Fruit fly (Drosophila melanogaster) whole organism, adult: ENCODE measurements around the gene CG31915.
A peak's percentile ranks its signal among the peaks of the same experiment; 100 is the strongest.

Experiments
- CG11617 ChIP-seq: fragments of 200-800 bp; sonication (Bioruptor generic); optimal IDR thresholded peaks from 2 replicates; lab custom pipeline; 2017; ENCODE audit warnings: mild to moderate bottlenecking, missing biosample characterization, missing genetic modification reagents, missing genetic modification characterization
- CG12768 ChIP-seq: fragments of 200-800 bp; sonication (Bioruptor generic); optimal IDR thresholded peaks from 2 replicates; lab custom pipeline; 2017; ENCODE audit warnings: missing biosample characterization, missing genetic modification characterization, mild to moderate bottlenecking, moderate library complexity, missing genetic modification reagents
- CG14711 ChIP-seq: fragments of 200-800 bp; sonication (Bioruptor generic); optimal IDR thresholded peaks from 2 replicates; lab custom pipeline; 2018; ENCODE audit warnings: missing biosample characterization, mild to moderate bottlenecking, missing genetic modification characterization, moderate library complexity
- CG1620 ChIP-seq: fragments of 200-800 bp; sonication (Bioruptor generic); optimal IDR thresholded peaks from 2 replicates; lab custom pipeline; 2016; ENCODE audit warnings: missing biosample characterization, missing genetic modification characterization
- CG33017 ChIP-seq: fragments of 200-800 bp; sonication (Bioruptor generic); optimal IDR thresholded peaks from 2 replicates; lab custom pipeline; 2018; ENCODE audit warnings: missing biosample characterization, mild to moderate bottlenecking, missing genetic modification characterization, moderate library complexity
- CG5204 ChIP-seq: fragments of 200-800 bp; sonication (Bioruptor generic); optimal IDR thresholded peaks from 2 replicates; lab custom pipeline; 2016; ENCODE audit warnings: missing biosample characterization, missing genetic modification characterization
- CG7045 ChIP-seq: fragments of 200-800 bp; sonication (Bioruptor generic); optimal IDR thresholded peaks from 2 replicates; lab custom pipeline; 2017; ENCODE audit warnings: missing biosample characterization, mild to moderate bottlenecking, missing genetic modification characterization
- CG7101 ChIP-seq: fragments of 200-800 bp; sonication (Bioruptor generic); optimal IDR thresholded peaks from 2 replicates; lab custom pipeline; 2018; ENCODE audit warnings: missing biosample characterization, mild to moderate bottlenecking, missing genetic modification characterization, moderate library complexity
- Clk ChIP-seq: fragments of 200-800 bp; sonication (Bioruptor generic); optimal IDR thresholded peaks from 2 replicates; lab custom pipeline; 2017; ENCODE audit warnings: missing biosample characterization, missing genetic modification characterization
- Crg-1 ChIP-seq: fragments of 200-800 bp; sonication (Bioruptor generic); optimal IDR thresholded peaks from 2 replicates; lab custom pipeline; 2016; ENCODE audit warnings: missing biosample characterization, missing genetic modification characterization
- Hr96 ChIP-seq: fragments of 200-800 bp; sonication (Bioruptor generic); optimal IDR thresholded peaks from 2 replicates; lab custom pipeline; 2016; ENCODE audit warnings: missing biosample characterization, missing genetic modification characterization
- Mnt ChIP-seq: fragments of 200-800 bp; sonication (Bioruptor generic); optimal IDR thresholded peaks from 2 replicates; lab custom pipeline; 2016; ENCODE audit warnings: missing biosample characterization, mild to moderate bottlenecking, missing genetic modification characterization
- bab1 ChIP-seq: fragments of 200-800 bp; sonication (Bioruptor generic); optimal IDR thresholded peaks from 3 replicates; lab custom pipeline; 2019; ENCODE audit warnings: missing biosample characterization, mild to moderate bottlenecking, missing genetic modification characterization, moderate library complexity
- cic ChIP-seq: fragments of 200-800 bp; sonication (Bioruptor generic); optimal IDR thresholded peaks from 2 replicates; lab custom pipeline; 2017; ENCODE audit warnings: missing biosample characterization, mild to moderate bottlenecking, missing genetic modification characterization, moderate library complexity
- cnc ChIP-seq, 2 experiments: fragments of >200 bp; optimal IDR thresholded peaks; 2 replicates each; lab custom pipeline; 2017
- kay ChIP-seq: fragments of 200-800 bp; sonication (Bioruptor generic); peaks from one replicate; lab custom pipeline; 2016; ENCODE audit warnings: missing biosample characterization, missing genetic modification characterization, borderline replicate concordance
- ovo ChIP-seq: fragments of 200-800 bp; sonication (Bioruptor generic); optimal IDR thresholded peaks from 2 replicates; lab custom pipeline; 2016; ENCODE audit warnings: missing biosample characterization, missing genetic modification characterization
- pad ChIP-seq: fragments of 200-800 bp; sonication (Bioruptor generic); optimal IDR thresholded peaks from 3 replicates; lab custom pipeline; 2017; ENCODE audit warnings: missing biosample characterization, missing genetic modification characterization, mild to moderate bottlenecking, moderate library complexity, missing genetic modification reagents
- tj ChIP-seq: fragments of 200-800 bp; sonication (Bioruptor generic); optimal IDR thresholded peaks from 3 replicates; lab custom pipeline; 2017; ENCODE audit warnings: missing biosample characterization, mild to moderate bottlenecking, missing genetic modification characterization, moderate library complexity
- toe ChIP-seq: fragments of 200-800 bp; sonication (Bioruptor generic); optimal IDR thresholded peaks from 2 replicates; lab custom pipeline; 2016; ENCODE audit warnings: missing biosample characterization, missing genetic modification characterization

The CG31915 gene

dm6 chr2L:5525723-5526122, 2.2 kb upstream of the CG31915 start, which contains the start of gene Cap-D3:
Gene Cap-D3 (plus strand): TSS chr2L:5525905.
- TF ChIP-seq bab1 (GFP tag; lab: Kevin White, UChicago) (peak; percentile 6), CG14711 (tag; lab: Kevin White, UChicago) (no peak)

DNA sequence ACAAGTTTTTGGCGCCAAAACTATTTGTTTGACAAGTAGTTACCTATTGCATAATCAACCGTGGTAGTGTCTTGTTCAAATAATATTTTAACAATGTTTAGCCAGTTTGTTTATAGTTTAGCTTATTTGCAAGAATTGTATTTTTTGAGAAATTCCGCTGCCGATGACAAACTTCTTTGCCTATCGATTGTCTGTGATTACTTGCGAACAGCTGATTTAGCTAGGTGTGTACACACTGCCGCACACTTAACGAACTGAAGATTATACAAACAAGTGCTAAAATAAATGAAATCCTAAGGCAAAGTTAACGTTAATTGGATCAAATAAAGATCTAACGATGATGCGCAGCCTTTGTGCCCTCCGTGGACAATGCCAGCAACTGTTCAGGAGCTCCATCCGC, 1.2 kb upstream of the CG31915 start, which contains the start of gene Cox11:
Gene Cox11, plus strand, starts transcription at position 220 of the 400 bp plus-strand sequence.
- TF ChIP-seq Crg-1 (GFP tag; lab: Kevin White, UChicago) (no peak), kay (GFP tag; lab: Kevin White, UChicago) (no peak), CG5204 (GFP tag; lab: Kevin White, UChicago) (no peak), Hr96 (GFP tag; lab: Kevin White, UChicago) (no peak), CG12768 (GFP tag; lab: Kevin White, UChicago) (no peak), toe (GFP tag; lab: Kevin White, UChicago) (no peak), pad (GFP tag; lab: Kevin White, UChicago) (no peak), CG11617 (GFP tag; lab: Kevin White, UChicago) (no peak), tj (no peak), Mnt (GFP tag; lab: Kevin White, UChicago) (no peak), CG7101 (tag; lab: Kevin White, UChicago) (no peak), ovo (GFP tag; lab: Kevin White, UChicago) (no peak), CG14711 (tag; lab: Kevin White, UChicago) (no peak)

dm6 chr2L:5532061-5532460, 4.1 kb downstream of the CG31915 start, which contains the start of gene Coq6:
Gene Coq6 (minus strand): TSS chr2L:5532223.
- TF ChIP-seq bab1 (GFP tag; lab: Kevin White, UChicago), result no peak
- no peak for TF ChIP-seq cnc (optimal IDR thresholded peaks at IDR 0.05; lab: Kevin White, UChicago)
- no peak for TF ChIP-seq Clk (GFP tag; lab: Kevin White, UChicago)
- no peak for TF ChIP-seq CG12768 (GFP tag; lab: Kevin White, UChicago)
- no peak for TF ChIP-seq CG14711 (tag; lab: Kevin White, UChicago)
- no peak for TF ChIP-seq kay (GFP tag; lab: Kevin White, UChicago)
- no peak for TF ChIP-seq CG7045
- TF ChIP-seq CG5204 (GFP tag; lab: Kevin White, UChicago), result no peak

DNA sequence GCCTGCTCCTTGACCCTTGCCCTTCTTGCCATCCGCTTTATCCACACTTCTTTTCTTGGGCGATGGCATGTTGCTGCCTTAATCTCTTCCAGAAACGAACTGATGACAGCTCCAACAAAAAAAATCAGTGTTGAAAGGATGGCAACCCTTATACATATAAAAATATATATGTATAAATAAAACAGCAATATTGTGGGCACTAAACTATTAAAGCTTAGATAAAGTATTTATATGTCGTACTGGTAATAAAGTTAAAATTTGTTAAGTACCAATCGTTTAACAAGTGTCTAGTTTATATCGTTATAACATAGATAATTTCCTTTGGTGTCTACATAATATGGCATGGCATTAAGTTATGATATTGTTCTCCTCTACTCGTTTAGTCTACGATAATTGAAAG, 8.7 kb downstream of the CG31915 start, which contains the start of gene tomb:
Gene tomb, minus strand, starts transcription at position 101 of the 400 bp plus-strand sequence.
- TF ChIP-seq pad (GFP tag; lab: Kevin White, UChicago) (no peak), CG7045 (no peak), kay (GFP tag; lab: Kevin White, UChicago) (no peak), bab1 (GFP tag; lab: Kevin White, UChicago) (no peak), CG1620 (GFP tag; lab: Kevin White, UChicago) (no peak), CG14711 (tag; lab: Kevin White, UChicago) (no peak), cic (GFP tag; lab: Kevin White, UChicago) (no peak), CG7101 (tag; lab: Kevin White, UChicago) (no peak)

DNA sequence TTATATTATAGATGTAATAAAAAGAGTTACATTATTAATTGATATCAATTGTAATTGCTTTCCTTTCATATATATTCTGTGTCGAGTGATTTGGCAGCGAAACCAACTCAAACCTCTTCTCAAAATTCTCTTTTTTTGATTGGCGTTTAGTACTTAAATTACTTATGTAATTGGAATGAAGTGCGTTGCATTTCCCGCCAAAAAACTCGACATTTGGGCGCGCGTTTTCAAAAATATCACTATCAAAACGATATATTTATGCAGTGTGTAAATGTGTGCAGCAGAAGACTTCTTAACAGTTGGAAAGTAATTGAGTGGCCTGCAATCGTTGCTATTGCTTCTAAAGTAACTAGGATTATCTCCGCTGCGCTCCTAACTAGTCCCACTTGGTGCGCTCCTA, 9.1 kb downstream of the CG31915 start:
- no peak for TF ChIP-seq CG1620 (GFP tag; lab: Kevin White, UChicago)

DNA sequence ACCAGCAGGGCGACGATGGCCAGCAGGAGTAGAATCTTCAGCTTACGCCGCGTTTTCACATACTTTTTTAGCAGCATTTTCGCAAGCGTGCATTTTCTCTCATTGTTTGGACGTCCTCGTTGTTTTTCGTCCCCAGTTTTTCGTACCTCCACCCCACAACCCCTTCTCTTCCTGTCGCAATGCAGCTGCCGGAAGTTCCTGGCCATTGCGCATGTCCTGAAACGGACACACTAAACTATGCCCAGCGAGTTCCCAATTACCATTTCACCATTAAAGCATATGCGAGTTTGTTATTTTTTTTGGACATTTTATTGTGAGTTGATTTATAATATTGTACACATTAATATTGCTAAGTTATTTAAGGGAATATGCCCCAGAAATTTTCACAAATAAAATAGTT, 11.1 kb downstream of the CG31915 start, which contains the start of gene CG14015:
Gene CG14015, minus strand, starts transcription at position 163 of the 400 bp plus-strand sequence.
- no peak for TF ChIP-seq Hr96 (GFP tag; lab: Kevin White, UChicago)
- no peak for TF ChIP-seq CG5204 (GFP tag; lab: Kevin White, UChicago)
- TF ChIP-seq Mnt (GFP tag; lab: Kevin White, UChicago), result no peak
- no peak for TF ChIP-seq CG33017
- no peak for TF ChIP-seq CG11617 (GFP tag; lab: Kevin White, UChicago)
- no peak for TF ChIP-seq ovo (GFP tag; lab: Kevin White, UChicago)
- no peak for TF ChIP-seq Crg-1 (GFP tag; lab: Kevin White, UChicago)
- TF ChIP-seq CG14711 (tag; lab: Kevin White, UChicago), result no peak
- TF ChIP-seq bab1 (GFP tag; lab: Kevin White, UChicago), result no peak
- no peak for TF ChIP-seq Clk (GFP tag; lab: Kevin White, UChicago)
- TF ChIP-seq kay (GFP tag; lab: Kevin White, UChicago), result no peak
- TF ChIP-seq CG7101 (tag; lab: Kevin White, UChicago), result no peak
- no peak for TF ChIP-seq cnc (optimal IDR thresholded peaks at IDR 0.05; lab: Kevin White, UChicago)
- TF ChIP-seq CG1620 (GFP tag; lab: Kevin White, UChicago), result no peak

DNA sequence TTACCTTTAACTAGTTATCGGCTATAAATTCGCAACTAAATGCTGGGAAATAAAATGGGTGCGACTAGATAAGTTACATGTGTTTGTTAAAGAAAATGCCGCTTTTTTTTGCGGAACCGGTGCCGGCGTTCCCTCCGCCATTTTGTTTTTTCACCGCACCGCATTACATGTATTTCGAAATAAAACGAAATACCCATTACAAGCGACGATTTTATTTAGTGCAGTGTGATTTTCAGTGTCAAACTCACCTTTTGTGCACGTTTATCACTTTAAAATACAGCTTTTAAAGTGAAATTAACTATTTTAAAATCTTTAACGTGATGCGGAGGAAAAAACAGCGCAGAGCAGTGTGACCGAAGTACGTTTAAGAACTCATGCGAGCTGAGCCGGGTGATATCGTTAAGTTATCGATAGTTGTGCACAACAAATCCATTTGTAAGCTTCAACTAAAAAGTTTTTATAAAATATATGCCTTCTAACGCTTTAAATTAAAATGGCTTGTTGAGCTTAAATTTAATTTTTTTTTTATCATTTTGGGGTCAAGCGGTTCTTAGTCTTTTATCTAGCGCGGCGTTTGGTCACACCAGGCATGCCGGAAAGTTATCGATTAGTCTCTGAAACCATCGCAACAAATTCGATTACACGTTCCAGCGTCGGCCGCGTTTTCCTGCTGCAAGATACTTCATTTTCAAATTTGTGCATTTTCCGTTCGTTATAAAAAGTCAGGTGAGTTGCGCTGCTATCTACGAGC, 14.2 kb downstream of the CG31915 start, which contains the start of the genes Hel25E and Lam:
Gene Hel25E, minus strand, starts transcription at position 380 of the 751 bp plus-strand sequence.
Gene Lam, plus strand, starts transcription at position 546 of the 751 bp plus-strand sequence.
- no peak for TF ChIP-seq cnc (optimal IDR thresholded peaks at IDR 0.05; lab: Kevin White, UChicago)
- TF ChIP-seq Mnt (GFP tag; lab: Kevin White, UChicago), result peak; percentile 56
- TF ChIP-seq CG7101 (tag; lab: Kevin White, UChicago), result peak; percentile 5
- no peak for TF ChIP-seq CG1620 (GFP tag; lab: Kevin White, UChicago)
- no peak for TF ChIP-seq tj
- no peak for TF ChIP-seq Clk (GFP tag; lab: Kevin White, UChicago)
- TF ChIP-seq ovo (GFP tag; lab: Kevin White, UChicago), result no peak
- peak; percentile 40 for TF ChIP-seq CG11617 (GFP tag; lab: Kevin White, UChicago)
